Fruit fly (Drosophila melanogaster): ENCODE results near the gene PGRP-LC.
A peak's percentile ranks its signal among the peaks of the same experiment; 100 is the strongest.

PGRP-LC gene

dm6 chr3L:9397156-9397555 is 58.5 kb downstream of the PGRP-LC start (continued):
- TF ChIP-seq zfh2 (GFP tag; optimal IDR thresholded peaks at IDR 0.05) (peak; percentile 16), zfh1 (GFP tag; IDR thresholded peaks at IDR 0.05) (peak; percentile 59; the same call in 2 of the 3 replicates), CG6813 (GFP tag; optimal IDR thresholded peaks at IDR 0.05) (peak; percentile 90), HmgD (GFP tag; optimal IDR thresholded peaks at IDR 0.05) (no peak), gem (tag; optimal IDR thresholded peaks at IDR 0.05) (peak; percentile 47), CG11560 (tag; IDR thresholded peaks at IDR 0.05) (no peak), sima (GFP tag; optimal IDR thresholded peaks at IDR 0.05) (no peak), crp (GFP tag; optimal IDR thresholded peaks at IDR 0.05) (no peak), Bdp1 (GFP tag; optimal IDR thresholded peaks at IDR 0.05) (peak; percentile 18), D19B (GFP tag; optimal IDR thresholded peaks at IDR 0.05) (peak; percentile 59), p53 (GFP tag; optimal IDR thresholded peaks at IDR 0.05) (no peak), CG11093 (GFP tag; IDR thresholded peaks at IDR 0.05) (no peak), cad (GFP tag; optimal IDR thresholded peaks at IDR 0.05) (no peak), z (GFP tag; IDR thresholded peaks at IDR 0.05) (0 out of 3 replicates have a peak, but pooled peaks have one; percentile 53), CG10147 (GFP tag; optimal IDR thresholded peaks at IDR 0.05) (peak; percentile 63), Six4 (GFP tag; optimal IDR thresholded peaks at IDR 0.05) (no peak), Ravus (GFP tag; IDR thresholded peaks at IDR 0.05) (no peak), CG7372 (GFP tag; IDR thresholded peaks at IDR 0.05) (no peak), CG4730 (GFP tag; IDR thresholded peaks at IDR 0.05) (no peak), CG1529 (GFP tag; optimal IDR thresholded peaks at IDR 0.05) (no peak), CG4854 (GFP tag; optimal IDR thresholded peaks at IDR 0.05) (peak; percentile 66), shn (GFP tag; optimal IDR thresholded peaks at IDR 0.05) (no peak), CG1832 (GFP tag; optimal IDR thresholded peaks at IDR 0.05) (no peak), CG10274 (GFP tag; optimal IDR thresholded peaks at IDR 0.05) (peak; percentile 68), CG17186 (GFP tag; optimal IDR thresholded peaks at IDR 0.05) (peak; percentile 38), dm (GFP tag; optimal IDR thresholded peaks at IDR 0.05) (no peak), CG2875 (GFP tag; optimal IDR thresholded peaks at IDR 0.05) (peak; percentile 6), CG8924 (tag; optimal IDR thresholded peaks at IDR 0.05) (peak; percentile 25), CG34422 (GFP tag; IDR thresholded peaks at IDR 0.05) (no peak), CG32532 (GFP tag; IDR thresholded peaks at IDR 0.05) (peak; percentile 30; the same call in 1 of the 2 replicates), Lhr (GFP tag; optimal IDR thresholded peaks at IDR 0.05) (no peak), sim (GFP tag; IDR thresholded peaks at IDR 0.05) (no peak), CG17328 (GFP tag; IDR thresholded peaks at IDR 0.05) (peak; percentile 16; the same call in 1 of the 2 replicates), tup (GFP tag; optimal IDR thresholded peaks at IDR 0.05) (peak; percentile 36), YL-1 (GFP tag; optimal IDR thresholded peaks at IDR 0.05) (peak; percentile 30), gsb (GFP tag; IDR thresholded peaks at IDR 0.05) (peak; percentile 35; the same call in 1 of the 2 replicates), TFAM (GFP tag; optimal IDR thresholded peaks at IDR 0.05) (peak; percentile 33), CG1603 (tag; optimal IDR thresholded peaks at IDR 0.05) (no peak), Spps (tag; optimal IDR thresholded peaks at IDR 0.05) (peak; percentile 41), Ets65A (GFP tag) (no peak), HLHmδ (GFP tag; optimal IDR thresholded peaks at IDR 0.05) (peak; percentile 71), NfI (GFP tag; optimal IDR thresholded peaks at IDR 0.05) (peak; percentile 38), ham (GFP tag; IDR thresholded peaks at IDR 0.05) (peak; percentile 31; the same call in 1 of the 2 replicates), crc (GFP tag; optimal IDR thresholded peaks at IDR 0.05) (peak; percentile 76), CG10209 (GFP tag; optimal IDR thresholded peaks at IDR 0.05) (peak; percentile 66), CG8478 (optimal IDR thresholded peaks at IDR 0.05) (no peak), CG33213 (GFP tag; optimal IDR thresholded peaks at IDR 0.05) (peak; percentile 75), gcm (GFP tag; optimal IDR thresholded peaks at IDR 0.05) (peak; percentile 18), CG6683 (GFP tag; optimal IDR thresholded peaks at IDR 0.05) (peak; percentile 81), sqz (GFP tag; optimal IDR thresholded peaks at IDR 0.05) (peak; percentile 66), CG3995 (GFP tag; optimal IDR thresholded peaks at IDR 0.05) (peak; percentile 47), Dad (GFP tag; optimal IDR thresholded peaks at IDR 0.05) (peak; percentile 59)
